Worm (Caenorhabditis elegans): Measurements from ENCODE around the gene coa-7.

coa-7 gene

ce11 chrII:11614103-11614857 lies 36.7 kb downstream of the coa-7 start:
- TF ChIP-seq ztf-29 (GFP tag; IDR thresholded peaks at IDR 0.05), result no peak
- TF ChIP-seq T22C8.4 (GFP tag; IDR thresholded peaks at IDR 0.05), result no peak

ce11 chrII:11612034-11612723 lies 38.8 kb downstream of the coa-7 start, which contains the start of gene F07A11.5:
F07A11.5 (plus strand) TSS chrII:11612300.
- TF ChIP-seq T22C8.4 (GFP tag; IDR thresholded peaks at IDR 0.05), result no peak
- TF ChIP-seq tab-1 (GFP tag; IDR thresholded peaks at IDR 0.05), result no peak
- no peak for TF ChIP-seq cog-1 (tag; optimal IDR thresholded peaks at IDR 0.05)
- TF ChIP-seq med-1 (GFP tag; optimal IDR thresholded peaks at IDR 0.05; ENCODE audit: insufficient read depth), result no peak
- TF ChIP-seq flt-1 (GFP tag; IDR thresholded peaks at IDR 0.05), result no peak
- no peak for TF ChIP-seq klf-2 (GFP tag; conservative IDR thresholded peaks at IDR 0.05)
- no peak for TF ChIP-seq ztf-29 (GFP tag; IDR thresholded peaks at IDR 0.05)
- TF ChIP-seq ztf-23 (GFP tag; IDR thresholded peaks at IDR 0.05), result no peak
- no peak for TF ChIP-seq ref-1 (GFP tag; conservative IDR thresholded peaks at IDR 0.05)

ce11 chrII:11611462-11611861 lies 39.5 kb downstream of the coa-7 start:
- TF ChIP-seq flt-1 (GFP tag; IDR thresholded peaks at IDR 0.05) (no peak), med-1 (GFP tag; optimal IDR thresholded peaks at IDR 0.05; ENCODE audit: insufficient read depth) (no peak), klf-2 (GFP tag; conservative IDR thresholded peaks at IDR 0.05) (no peak), cog-1 (tag; optimal IDR thresholded peaks at IDR 0.05) (no peak), ref-1 (GFP tag; conservative IDR thresholded peaks at IDR 0.05) (no peak), ztf-29 (GFP tag; IDR thresholded peaks at IDR 0.05) (no peak), ztf-23 (GFP tag; IDR thresholded peaks at IDR 0.05) (no peak), T22C8.4 (GFP tag; IDR thresholded peaks at IDR 0.05) (no peak), tab-1 (GFP tag; IDR thresholded peaks at IDR 0.05) (no peak)

ce11 chrII:11604613-11605012 lies 46.3 kb downstream of the coa-7 start:
- TF ChIP-seq T22C8.4 (GFP tag; IDR thresholded peaks at IDR 0.05) (no peak), med-1 (GFP tag; optimal IDR thresholded peaks at IDR 0.05; ENCODE audit: insufficient read depth) (no peak)

- TF ChIP-seq cog-1 (tag; optimal IDR thresholded peaks at IDR 0.05) (no peak), T22C8.4 (GFP tag; IDR thresholded peaks at IDR 0.05) (no peak), klf-2 (GFP tag; conservative IDR thresholded peaks at IDR 0.05) (no peak), tab-1 (GFP tag; IDR thresholded peaks at IDR 0.05) (no peak), ref-1 (GFP tag; conservative IDR thresholded peaks at IDR 0.05) (no peak), ztf-23 (GFP tag; IDR thresholded peaks at IDR 0.05) (no peak), flt-1 (GFP tag; IDR thresholded peaks at IDR 0.05) (no peak), ztf-29 (GFP tag; IDR thresholded peaks at IDR 0.05) (no peak), med-1 (GFP tag; optimal IDR thresholded peaks at IDR 0.05; ENCODE audit: insufficient read depth) (no peak)
These were observed 48.5 kb downstream of the coa-7 start for ce11 chrII:11602387-11602960.

- TF ChIP-seq cog-1 (tag; optimal IDR thresholded peaks at IDR 0.05), result no peak
- no peak for TF ChIP-seq ztf-23 (GFP tag; IDR thresholded peaks at IDR 0.05)
- TF ChIP-seq T22C8.4 (GFP tag; IDR thresholded peaks at IDR 0.05), result no peak
- TF ChIP-seq flt-1 (GFP tag; IDR thresholded peaks at IDR 0.05), result no peak
- no peak for TF ChIP-seq klf-2 (GFP tag; conservative IDR thresholded peaks at IDR 0.05)
- TF ChIP-seq med-1 (GFP tag; optimal IDR thresholded peaks at IDR 0.05; ENCODE audit: insufficient read depth), result no peak
- TF ChIP-seq ztf-29 (GFP tag; IDR thresholded peaks at IDR 0.05), result no peak
- no peak for TF ChIP-seq tab-1 (GFP tag; IDR thresholded peaks at IDR 0.05)
- TF ChIP-seq ref-1 (GFP tag; conservative IDR thresholded peaks at IDR 0.05), result no peak
These were observed 50.2 kb downstream of the coa-7 start, which contains the start of gene F07A11.4 for ce11 chrII:11600711-11601110. F07A11.4 (plus strand) TSS chrII:11601011.

ce11 chrII:11599751-11600150 lies 51.2 kb downstream of the coa-7 start, which contains the start of gene npp-5:
npp-5 (minus strand) TSS chrII:11599809.
- no peak for TF ChIP-seq T22C8.4 (GFP tag; IDR thresholded peaks at IDR 0.05)
- TF ChIP-seq ztf-29 (GFP tag; IDR thresholded peaks at IDR 0.05), result no peak
- no peak for TF ChIP-seq ref-1 (GFP tag; conservative IDR thresholded peaks at IDR 0.05)
- no peak for TF ChIP-seq klf-2 (GFP tag; conservative IDR thresholded peaks at IDR 0.05)
- TF ChIP-seq flt-1 (GFP tag; IDR thresholded peaks at IDR 0.05), result no peak
- TF ChIP-seq cog-1 (tag; optimal IDR thresholded peaks at IDR 0.05), result no peak
- no peak for TF ChIP-seq tab-1 (GFP tag; IDR thresholded peaks at IDR 0.05)
- TF ChIP-seq ztf-23 (GFP tag; IDR thresholded peaks at IDR 0.05), result no peak
- no peak for TF ChIP-seq med-1 (GFP tag; optimal IDR thresholded peaks at IDR 0.05; ENCODE audit: insufficient read depth)
